Fruit fly (Drosophila melanogaster) whole organism, embryonic: ENCODE results near the gene CaBP1.

Experiments
- Bdp1 ChIP-seq: fragments of 200-800 bp; sonication (Bioruptor generic); optimal IDR thresholded peaks from 3 replicates; lab custom pipeline; 2016; ENCODE audit warnings: missing biosample characterization, missing genetic modification characterization
- CG10321 ChIP-seq: fragments of 200-800 bp; sonication (Bioruptor generic); IDR thresholded peaks from 2 replicates; pipeline ENCODE4 v1.3.6; 2022; ENCODE audit warnings: missing biosample characterization, missing genetic modification characterization
- CG11560 ChIP-seq: fragments of 200-800 bp; sonication (Bioruptor generic); IDR thresholded peaks from 3 replicates; pipeline ENCODE4 v1.3.6; 2022; ENCODE audit warnings: missing biosample characterization, missing genetic modification characterization
- CG12155 ChIP-seq: fragments of 200-800 bp; sonication (Bioruptor generic); optimal IDR thresholded peaks from 3 replicates; lab custom pipeline; 2016; ENCODE audit warnings: missing biosample characterization, missing genetic modification characterization
- CG12744 ChIP-seq: fragments of 200-800 bp; sonication (Bioruptor generic); optimal IDR thresholded peaks from 2 replicates; lab custom pipeline; 2016; ENCODE audit warnings: missing biosample characterization, missing genetic modification characterization
- CG13296 ChIP-seq: fragments of 200-800 bp; sonication (Bioruptor generic); optimal IDR thresholded peaks from 3 replicates; lab custom pipeline; 2018; ENCODE audit warnings: missing biosample characterization, mild to moderate bottlenecking, missing genetic modification characterization
- CG16779 ChIP-seq: fragments of 200-800 bp; sonication (Bioruptor generic); IDR thresholded peaks from 2 replicates; pipeline ENCODE4 v1.3.6; 2022; ENCODE audit warnings: missing biosample characterization, missing genetic modification characterization
- CG17359 ChIP-seq: fragments of 200-800 bp; sonication (Bioruptor generic); optimal IDR thresholded peaks from 3 replicates; lab custom pipeline; 2018; ENCODE audit warnings: missing biosample characterization, mild to moderate bottlenecking, missing genetic modification characterization, moderate library complexity
- CG2120 ChIP-seq: fragments of 200-800 bp; sonication (Bioruptor generic); optimal IDR thresholded peaks from 3 replicates; lab custom pipeline; 2016; ENCODE audit warnings: missing biosample characterization, missing genetic modification characterization
- CG3995 ChIP-seq: fragments of 200-800 bp; sonication (Bioruptor generic); optimal IDR thresholded peaks from 3 replicates; lab custom pipeline; 2016; ENCODE audit warnings: missing biosample characterization, missing genetic modification characterization
- CG4282 ChIP-seq: fragments of 200-800 bp; sonication (Bioruptor generic); optimal IDR thresholded peaks from 2 replicates; lab custom pipeline; 2016; ENCODE audit warnings: missing biosample characterization, missing genetic modification characterization
- CG43689 ChIP-seq: fragments of 200-800 bp; sonication (Bioruptor generic); IDR thresholded peaks from 2 replicates; pipeline ENCODE4 v1.3.6; 2022; ENCODE audit warnings: missing biosample characterization, missing genetic modification characterization
- CG7839 ChIP-seq: fragments of 200-800 bp; sonication (Bioruptor generic); optimal IDR thresholded peaks from 3 replicates; lab custom pipeline; 2018; ENCODE audit warnings: missing biosample characterization, mild to moderate bottlenecking, missing genetic modification characterization, moderate library complexity
- CoRest ChIP-seq: fragments of 200-800 bp; sonication (Bioruptor generic); optimal IDR thresholded peaks from 3 replicates; lab custom pipeline; 2018; ENCODE audit warnings: missing biosample characterization, mild to moderate bottlenecking, missing genetic modification characterization, moderate library complexity
- Dip3 ChIP-seq: fragments of 200-800 bp; sonication (Bioruptor generic); optimal IDR thresholded peaks from 3 replicates; lab custom pipeline; 2016; ENCODE audit warnings: missing biosample characterization, missing genetic modification characterization
- Elba2 ChIP-seq: fragments of 200-800 bp; sonication (Bioruptor generic); optimal IDR thresholded peaks from 3 replicates; lab custom pipeline; 2016; ENCODE audit warnings: missing biosample characterization, missing genetic modification characterization
- Ets97D ChIP-seq: fragments of 200-800 bp; sonication (Bioruptor generic); optimal IDR thresholded peaks from 3 replicates; lab custom pipeline; 2016; ENCODE audit warnings: missing biosample characterization, missing genetic modification characterization
- HLH4C ChIP-seq: fragments of 200-800 bp; sonication (Bioruptor generic); IDR thresholded peaks from 3 replicates; pipeline ENCODE4 v1.3.6; 2022; ENCODE audit warnings: missing biosample characterization, missing genetic modification characterization; ENCODE audit not compliant: partially characterized antibody
- Hr78 ChIP-seq, 2 experiments: fragments of 200-800 bp in 1 of 2; fragments of >200 bp in 1 of 2; sonication (Bioruptor generic) in 1 of 2; optimal IDR thresholded peaks; 2 replicates each; lab custom pipeline; 2017 to 2019; ENCODE audit warnings: missing biosample characterization in 2 of 2, missing genetic modification characterization in 2 of 2, mild to moderate bottlenecking in 1 of 2, moderate library complexity in 1 of 2
- Max ChIP-seq: fragments of 200-800 bp; sonication (Bioruptor generic); optimal IDR thresholded peaks from 2 replicates; lab custom pipeline; 2016; ENCODE audit warnings: missing biosample characterization, mild to moderate bottlenecking, missing genetic modification characterization
- NFAT ChIP-seq: fragments of 200-800 bp; sonication (Bioruptor generic); IDR thresholded peaks from 2 replicates; pipeline ENCODE4 v1.3.6; 2022; ENCODE audit warnings: missing biosample characterization, missing genetic modification characterization
- Optix ChIP-seq: fragments of 200-800 bp; sonication (Bioruptor generic); IDR thresholded peaks from 3 replicates; pipeline ENCODE4 v1.3.6; 2022; ENCODE audit warnings: missing biosample characterization, missing genetic modification characterization
- Stat92E ChIP-seq, 3 experiments: fragments of >200 bp in 2 of 3; fragments of 200-800 bp in 1 of 3; sonication (Bioruptor generic) in 1 of 3; optimal IDR thresholded peaks; 2 replicates each; lab custom pipeline; 2017 to 2019; ENCODE audit warnings: missing biosample characterization in 3 of 3, missing genetic modification characterization in 3 of 3, mild to moderate bottlenecking in 1 of 3, moderate library complexity in 1 of 3
- Xrp1 ChIP-seq: fragments of 200-800 bp; sonication (Bioruptor generic); IDR thresholded peaks from 2 replicates; pipeline ENCODE4 v1.3.6; 2022; ENCODE audit warnings: missing biosample characterization, missing genetic modification characterization
- al ChIP-seq: fragments of 200-800 bp; sonication (Bioruptor generic); IDR thresholded peaks from 2 replicates; pipeline ENCODE4 v1.3.6; 2022; ENCODE audit warnings: missing biosample characterization, missing genetic modification characterization
- amos ChIP-seq: fragments of 200-800 bp; sonication (Bioruptor generic); IDR thresholded peaks from 2 replicates; pipeline ENCODE4 v1.3.6; 2022; ENCODE audit warnings: missing biosample characterization, missing genetic modification characterization; ENCODE audit not compliant: partially characterized antibody
- az2 ChIP-seq: fragments of 200-800 bp; sonication (Bioruptor generic); optimal IDR thresholded peaks from 3 replicates; lab custom pipeline; 2016; ENCODE audit warnings: missing biosample characterization, missing genetic modification characterization
- chif ChIP-seq, 2 experiments: fragments of 200-800 bp; sonication (Bioruptor generic); optimal IDR thresholded peaks; 3 replicates each; lab custom pipeline; 2016; ENCODE audit warnings: missing biosample characterization in 2 of 2, missing genetic modification characterization in 2 of 2
- croc ChIP-seq: fragments of 200-800 bp; sonication (Bioruptor generic); conservative IDR thresholded peaks from 3 replicates; pipeline ENCODE4 v1.3.6; 2022; ENCODE audit warnings: missing biosample characterization, missing genetic modification characterization
- cwo ChIP-seq: fragments of 200-800 bp; sonication (Bioruptor generic); optimal IDR thresholded peaks from 3 replicates; lab custom pipeline; 2017; ENCODE audit warnings: missing biosample characterization, missing genetic modification characterization, mild to moderate bottlenecking, moderate library complexity, missing genetic modification reagents
- fru ChIP-seq: fragments of >200 bp; optimal IDR thresholded peaks from 2 replicates; lab custom pipeline; 2017
- gce ChIP-seq: fragments of 200-800 bp; sonication (Bioruptor generic); IDR thresholded peaks from 3 replicates; pipeline ENCODE4 v1.3.6; 2022; ENCODE audit warnings: missing biosample characterization, missing genetic modification characterization
- grau ChIP-seq: fragments of 200-800 bp; optimal IDR thresholded peaks from 3 replicates; lab custom pipeline; 2019; ENCODE audit warnings: missing biosample characterization, mild to moderate bottlenecking, missing genetic modification characterization, moderate library complexity
- ind ChIP-seq: fragments of 200-800 bp; sonication (Bioruptor generic); optimal IDR thresholded peaks from 3 replicates; lab custom pipeline; 2016; ENCODE audit warnings: missing biosample characterization, missing genetic modification characterization
- knrl ChIP-seq: fragments of 200-800 bp; sonication (Bioruptor generic); IDR thresholded peaks from 3 replicates; pipeline ENCODE4 v1.3.6; 2022; ENCODE audit warnings: missing biosample characterization, missing genetic modification characterization; ENCODE audit not compliant: partially characterized antibody
- lab ChIP-seq: fragments of 200-800 bp; sonication (Bioruptor generic); optimal IDR thresholded peaks from 3 replicates; lab custom pipeline; 2017; ENCODE audit warnings: missing biosample characterization, missing genetic modification characterization, mild to moderate bottlenecking, moderate library complexity, missing genetic modification reagents
- lilli ChIP-seq: fragments of 200-800 bp; sonication (Bioruptor generic); optimal IDR thresholded peaks from 3 replicates; lab custom pipeline; 2016; ENCODE audit warnings: missing biosample characterization, missing genetic modification characterization
- mld ChIP-seq: fragments of 200-800 bp; sonication (Bioruptor generic); IDR thresholded peaks from 3 replicates; pipeline ENCODE4 v1.3.6; 2022; ENCODE audit warnings: missing biosample characterization, missing genetic modification characterization; ENCODE audit not compliant: partially characterized antibody
- onecut ChIP-seq: fragments of 200-800 bp; sonication (Bioruptor generic); IDR thresholded peaks from 2 replicates; pipeline ENCODE4 v1.3.6; 2022; ENCODE audit warnings: missing biosample characterization, missing genetic modification characterization
- pnt ChIP-seq: fragments of 200-800 bp; sonication (Bioruptor generic); optimal IDR thresholded peaks from 3 replicates; lab custom pipeline; 2016; ENCODE audit warnings: missing biosample characterization, missing genetic modification characterization
- ro ChIP-seq: fragments of 200-800 bp; sonication (Bioruptor generic); IDR thresholded peaks from 2 replicates; pipeline ENCODE4 v1.3.6; 2022; ENCODE audit warnings: missing biosample characterization, missing genetic modification characterization
- sd ChIP-seq: fragments of 200-800 bp; sonication (Bioruptor generic); optimal IDR thresholded peaks from 3 replicates; lab custom pipeline; 2018; ENCODE audit warnings: missing biosample characterization, mild to moderate bottlenecking, missing genetic modification characterization, moderate library complexity
- sqz ChIP-seq: fragments of 200-800 bp; sonication (Bioruptor generic); optimal IDR thresholded peaks from 3 replicates; lab custom pipeline; 2018; ENCODE audit warnings: missing biosample characterization, mild to moderate bottlenecking, missing genetic modification characterization
- sr ChIP-seq: fragments of 200-800 bp; sonication (Bioruptor generic); IDR thresholded peaks from 3 replicates; pipeline ENCODE4 v1.3.6; 2022; ENCODE audit warnings: missing biosample characterization, missing genetic modification characterization
- sug ChIP-seq: fragments of 200-800 bp; optimal IDR thresholded peaks from 2 replicates; lab custom pipeline; 2019; ENCODE audit warnings: missing biosample characterization, mild to moderate bottlenecking, missing genetic modification characterization, moderate library complexity
- tll ChIP-seq, 2 experiments: fragments of 200-800 bp in 1 of 2; fragments of >200 bp in 1 of 2; sonication (Bioruptor generic) in 1 of 2; optimal IDR thresholded peaks; 2 replicates each; lab custom pipeline; 2017 to 2019; ENCODE audit warnings: missing biosample characterization in 2 of 2, missing genetic modification characterization in 2 of 2, mild to moderate bottlenecking in 1 of 2, moderate library complexity in 1 of 2
- twi ChIP-seq: fragments of 200-800 bp; optimal IDR thresholded peaks from 2 replicates; lab custom pipeline; 2019; ENCODE audit warnings: missing biosample characterization, mild to moderate bottlenecking, missing genetic modification characterization, moderate library complexity
- zfh2 ChIP-seq: fragments of 200-800 bp; sonication (Bioruptor generic); optimal IDR thresholded peaks from 2 replicates; lab custom pipeline; 2016; ENCODE audit warnings: missing biosample characterization, missing genetic modification characterization

CaBP1 gene

DNA sequence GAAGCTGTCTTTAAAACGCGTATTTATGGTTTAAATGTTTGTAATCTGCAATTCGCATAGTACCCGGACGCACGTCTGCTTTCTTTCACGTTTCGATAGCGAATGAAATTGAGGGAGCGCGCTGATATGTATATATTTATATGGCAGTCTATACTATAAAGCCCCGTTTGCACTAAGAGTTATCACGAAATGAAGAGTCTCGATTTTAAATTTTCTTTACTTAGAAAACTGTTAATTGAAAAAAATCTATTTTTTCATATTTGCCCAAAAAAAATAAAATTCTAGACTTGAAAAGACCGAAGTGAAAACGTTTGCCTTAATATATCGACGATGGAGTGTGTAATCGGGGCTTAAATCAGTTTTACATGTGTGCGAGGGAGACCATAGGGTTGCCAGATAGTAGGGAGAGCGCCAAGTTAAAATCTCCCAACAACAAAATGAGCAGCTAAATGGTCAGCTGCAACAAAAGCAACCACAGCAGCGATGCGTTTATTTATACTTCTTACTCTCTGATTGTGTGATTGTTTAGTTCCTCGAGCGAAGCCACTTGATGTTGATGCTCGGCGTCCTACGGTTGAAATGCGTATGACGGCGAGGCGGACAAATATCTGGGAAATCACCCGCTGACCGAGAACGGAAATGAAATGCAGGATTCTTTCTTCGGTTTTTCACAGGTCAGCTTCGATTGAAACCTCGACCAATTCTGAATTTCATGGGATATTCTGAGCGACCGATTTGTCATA, 30.8 kb downstream of the CaBP1 start, which contains the start of gene cact (continued):
- TF ChIP-seq Stat92E (GFP tag; optimal IDR thresholded peaks at IDR 0.05; lab: Kevin White, UChicago) (peak in 1 of 3 experiments; percentile 75), lilli (GFP tag; lab: Kevin White, UChicago) (peak; percentile 97), sr (GFP tag; lab: Robert Waterston, UW) (peak; percentile 25; the same call in 1 of the 3 replicates), al (GFP tag; lab: Robert Waterston, UW) (peak; percentile 85), amos (0 out of 2 replicates have a peak, but pooled peaks have one; percentile 30), twi (tag; lab: Kevin White, UChicago) (peak; percentile 89), CG17359 (tag; lab: Kevin White, UChicago) (peak; percentile 94), Dip3 (GFP tag; lab: Kevin White, UChicago) (peak; percentile 94), Hr78 (GFP tag; optimal IDR thresholded peaks at IDR 0.05; lab: Kevin White, UChicago) (peak in 1 of 2 experiments; percentile 59), grau (tag; lab: Kevin White, UChicago) (peak; percentile 93), knrl (GFP tag; lab: Robert Waterston, UW) (peak; percentile 75), lab (GFP tag; lab: Kevin White, UChicago) (peak; percentile 95), CG2120 (peak; percentile 98), ind (peak; percentile 94), CG10321 (0 out of 2 replicates have a peak, but pooled peaks have one; percentile 12), az2 (GFP tag; lab: Kevin White, UChicago) (peak; percentile 95), Bdp1 (GFP tag; lab: Kevin White, UChicago) (peak; percentile 89), pnt (peak; percentile 93), Max (GFP tag; lab: Kevin White, UChicago) (peak; percentile 87), mld (GFP tag; lab: Robert Waterston, UW) (no peak), Elba2 (peak; percentile 54), tll (GFP tag; optimal IDR thresholded peaks at IDR 0.05; lab: Kevin White, UChicago) (peak; percentile 6 to 74), sd (no peak), sug (peak; percentile 88), CG16779 (peak; percentile 68; the same call in 1 of the 2 replicates), CG43689 (GFP tag; lab: Robert Waterston, UW) (no peak; the same call in none of the 2 replicates), zfh2 (GFP tag; lab: Kevin White, UChicago) (peak; percentile 96), croc (GFP tag; lab: Robert Waterston, UW) (peak; percentile 72), CG7839 (tag; lab: Kevin White, UChicago) (peak; percentile 92), fru (lab: Kevin White, UChicago) (no peak), Ets97D (peak; percentile 91), HLH4C (GFP tag; lab: Robert Waterston, UW) (no peak; the same call in 2 of the 3 replicates), CG12155 (GFP tag; lab: Kevin White, UChicago) (peak; percentile 95), CG13296 (GFP tag; lab: Kevin White, UChicago) (peak; percentile 85), CG3995 (peak; percentile 56), Optix (GFP tag; lab: Robert Waterston, UW) (peak; percentile 83; the same call in 2 of the 3 replicates), ro (GFP tag; lab: Robert Waterston, UW) (peak; percentile 80), Xrp1 (peak; percentile 95), gce (GFP tag; lab: Robert Waterston, UW) (no peak), chif (GFP tag; optimal IDR thresholded peaks at IDR 0.05; lab: Kevin White, UChicago) (peak; percentile 86 to 95), sqz (GFP tag; lab: Kevin White, UChicago) (peak; percentile 59), CG12744 (GFP tag; lab: Kevin White, UChicago) (peak; percentile 93), CG11560 (tag; lab: Robert Waterston, UW) (peak; percentile 70; the same call in 2 of the 3 replicates), cwo (GFP tag; lab: Kevin White, UChicago) (peak; percentile 89), CoRest (tag; lab: Kevin White, UChicago) (peak; percentile 92), onecut (GFP tag; lab: Robert Waterston, UW) (peak; percentile 66), NFAT (GFP tag; lab: Robert Waterston, UW) (peak; percentile 87), CG4282 (GFP tag; lab: Kevin White, UChicago) (peak; percentile 79)
